Worm (Caenorhabditis elegans) whole organism, L3 larva: ENCODE data around the gene Y39A1A.27.

Experiments used
- nfya-1 ChIP-seq: sonication (generic microtip); optimal IDR thresholded peaks from 2 replicates; lab custom pipeline; 2017; ENCODE audit warnings: missing genetic modification characterization, mild to moderate bottlenecking, missing compliant biosample characterization, antibody characterized with exemption, moderate library complexity; ENCODE audit not compliant: insufficient read depth
- nhr-77 ChIP-seq: fragments of 150-350 bp; optimal IDR thresholded peaks from 2 replicates; lab custom pipeline; 2014; ENCODE audit warnings: missing biosample characterization, missing genetic modification characterization

DNA sequence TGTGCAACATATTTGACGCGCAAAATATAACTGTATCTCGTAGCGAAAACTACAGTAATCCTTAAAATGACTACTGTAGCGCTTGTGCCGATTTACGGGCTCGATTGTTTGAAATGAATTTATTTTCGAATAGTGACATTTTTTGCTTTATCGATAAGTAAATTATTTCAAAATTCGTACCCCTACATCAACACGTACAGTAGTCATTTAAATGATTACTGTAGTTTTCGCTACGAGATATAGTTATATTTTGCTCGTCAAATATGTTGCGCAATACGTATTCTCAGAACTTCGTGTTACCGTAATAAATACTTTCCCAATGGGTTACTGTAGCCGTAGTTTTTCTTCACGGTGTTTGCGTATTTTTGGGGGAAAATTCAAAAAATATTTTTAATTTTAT is 14.1 kb downstream of the Y39A1A.27 start:
- TF ChIP-seq nhr-77, result no peak
- TF ChIP-seq nfya-1 (tag; lab: Kevin White, UChicago), result no peak
